Fruit fly (Drosophila melanogaster) whole organism, embryonic: ENCODE results near the gene HtrA2.

ENCODE experiments used
- ATbp ChIP-seq: fragments of 200-800 bp; sonication (Bioruptor generic); optimal IDR thresholded peaks from 2 replicates; lab custom pipeline; 2017; ENCODE audit warnings: missing biosample characterization, mild to moderate bottlenecking, missing genetic modification characterization, missing genetic modification reagents
- Abd-B ChIP-seq: fragments of 200-800 bp; sonication (Bioruptor generic); optimal IDR thresholded peaks from 2 replicates; lab custom pipeline; 2018; ENCODE audit warnings: missing biosample characterization, mild to moderate bottlenecking, missing genetic modification characterization, moderate library complexity
- CG10543 ChIP-seq: fragments of 200-800 bp; sonication (Bioruptor generic); optimal IDR thresholded peaks from 3 replicates; lab custom pipeline; 2017; ENCODE audit warnings: missing biosample characterization, mild to moderate bottlenecking, missing genetic modification characterization, moderate library complexity
- CG11247 ChIP-seq: fragments of 200-800 bp; sonication (Bioruptor generic); IDR thresholded peaks from 2 replicates; pipeline ENCODE4 v1.3.6; 2022; ENCODE audit warnings: missing biosample characterization, missing genetic modification characterization
- CG14050 ChIP-seq: fragments of 200-800 bp; sonication (Bioruptor generic); IDR thresholded peaks from 3 replicates; pipeline ENCODE4 v1.3.6; 2022; ENCODE audit warnings: missing biosample characterization, missing genetic modification characterization
- CG14710 ChIP-seq: fragments of 200-800 bp; sonication (Bioruptor generic); optimal IDR thresholded peaks from 3 replicates; lab custom pipeline; 2019; ENCODE audit warnings: missing biosample characterization, mild to moderate bottlenecking, missing genetic modification characterization, moderate library complexity
- CG14860 ChIP-seq: fragments of 200-800 bp; sonication (Bioruptor generic); IDR thresholded peaks from 3 replicates; pipeline ENCODE4 v1.3.6; 2022; ENCODE audit warnings: missing biosample characterization, missing genetic modification characterization; ENCODE audit not compliant: partially characterized antibody
- CG14965 ChIP-seq: fragments of 200-800 bp; sonication (Bioruptor generic); optimal IDR thresholded peaks from 2 replicates; lab custom pipeline; 2016; ENCODE audit warnings: missing biosample characterization, missing genetic modification characterization, borderline replicate concordance
- CG15011 ChIP-seq: fragments of 200-800 bp; sonication (Bioruptor generic); optimal IDR thresholded peaks from 3 replicates; lab custom pipeline; 2018; ENCODE audit warnings: missing biosample characterization, mild to moderate bottlenecking, missing genetic modification characterization
- CG15696 ChIP-seq: fragments of 200-800 bp; sonication (Bioruptor generic); optimal IDR thresholded peaks from 2 replicates; lab custom pipeline; 2019; ENCODE audit warnings: missing biosample characterization, mild to moderate bottlenecking, missing genetic modification characterization, moderate library complexity
- CG1603 ChIP-seq: fragments of 200-800 bp; sonication (Bioruptor generic); optimal IDR thresholded peaks from 2 replicates; lab custom pipeline; 2019; ENCODE audit warnings: missing biosample characterization, mild to moderate bottlenecking, missing genetic modification characterization, moderate library complexity
- CG17328 ChIP-seq: fragments of 200-800 bp; sonication (Bioruptor generic); IDR thresholded peaks from 2 replicates; pipeline ENCODE4 v1.3.6; 2022; ENCODE audit warnings: missing biosample characterization, missing genetic modification characterization
- CG17385 ChIP-seq: fragments of 200-800 bp; sonication (Bioruptor generic); optimal IDR thresholded peaks from 3 replicates; lab custom pipeline; 2018; ENCODE audit warnings: missing biosample characterization, mild to moderate bottlenecking, missing genetic modification characterization
- CG2199 ChIP-seq: fragments of 200-800 bp; sonication (Bioruptor generic); IDR thresholded peaks from 3 replicates; pipeline ENCODE4 v1.3.6; 2022; ENCODE audit warnings: missing biosample characterization, missing genetic modification characterization
- CG31441 ChIP-seq: fragments of 200-800 bp; sonication (Bioruptor generic); IDR thresholded peaks from 2 replicates; pipeline ENCODE4 v1.3.6; 2022; ENCODE audit warnings: missing biosample characterization, missing genetic modification characterization
- CG32532 ChIP-seq: fragments of 200-800 bp; sonication (Bioruptor generic); IDR thresholded peaks from 2 replicates; pipeline ENCODE4 v1.3.6; 2022; ENCODE audit warnings: missing biosample characterization, missing genetic modification characterization
- CG3726 ChIP-seq: fragments of 200-800 bp; sonication (Bioruptor generic); IDR thresholded peaks from 3 replicates; pipeline ENCODE4, ENCODE4 v1.3.6; 2022; ENCODE audit warnings: missing biosample characterization, missing genetic modification characterization
- CG5180 ChIP-seq: fragments of 200-800 bp; sonication (Bioruptor generic); optimal IDR thresholded peaks from 3 replicates; lab custom pipeline; 2017; ENCODE audit warnings: missing biosample characterization, missing genetic modification characterization, mild to moderate bottlenecking, moderate library complexity, missing genetic modification reagents
- CG6254 ChIP-seq: fragments of 200-800 bp; sonication (Bioruptor generic); optimal IDR thresholded peaks from 3 replicates; lab custom pipeline; 2017; ENCODE audit warnings: mild to moderate bottlenecking, missing biosample characterization, missing genetic modification reagents, missing genetic modification characterization
- CG7963 ChIP-seq: fragments of 200-800 bp; sonication (Bioruptor generic); IDR thresholded peaks from 3 replicates; pipeline ENCODE4 v1.3.6; 2022; ENCODE audit warnings: missing biosample characterization, missing genetic modification characterization; ENCODE audit not compliant: partially characterized antibody
- CG9876 ChIP-seq: fragments of 200-800 bp; sonication (Bioruptor generic); optimal IDR thresholded peaks from 2 replicates; lab custom pipeline; 2016; ENCODE audit warnings: missing biosample characterization, missing genetic modification characterization
- CHES-1-like ChIP-seq: fragments of 200-800 bp; sonication (Bioruptor generic); optimal IDR thresholded peaks from 2 replicates; lab custom pipeline; 2016; ENCODE audit warnings: missing biosample characterization, missing genetic modification characterization
- CoRest ChIP-seq: fragments of 200-800 bp; sonication (Bioruptor generic); optimal IDR thresholded peaks from 3 replicates; lab custom pipeline; 2018; ENCODE audit warnings: missing biosample characterization, mild to moderate bottlenecking, missing genetic modification characterization, moderate library complexity
- D19B ChIP-seq: fragments of 200-800 bp; sonication (Bioruptor generic); optimal IDR thresholded peaks from 2 replicates; lab custom pipeline; 2017; ENCODE audit warnings: missing biosample characterization, mild to moderate bottlenecking, missing genetic modification characterization
- Dp ChIP-seq: fragments of 200-800 bp; sonication (Bioruptor generic); optimal IDR thresholded peaks from 2 replicates; lab custom pipeline; 2018; ENCODE audit warnings: missing biosample characterization, mild to moderate bottlenecking, missing genetic modification characterization, moderate library complexity
- Fer3 ChIP-seq: fragments of 200-800 bp; sonication (Bioruptor generic); optimal IDR thresholded peaks from 2 replicates; lab custom pipeline; 2018; ENCODE audit warnings: missing biosample characterization, mild to moderate bottlenecking, missing genetic modification characterization, moderate library complexity
- HmgZ ChIP-seq: fragments of 200-800 bp; sonication (Bioruptor generic); optimal IDR thresholded peaks from 2 replicates; lab custom pipeline; 2018; ENCODE audit warnings: missing biosample characterization, mild to moderate bottlenecking, missing genetic modification characterization
- Kr ChIP-seq: fragments of 200-800 bp; sonication (Bioruptor generic); optimal IDR thresholded peaks from 2 replicates; lab custom pipeline; 2017; ENCODE audit warnings: missing biosample characterization, mild to moderate bottlenecking, missing genetic modification characterization
- Lim3 ChIP-seq: fragments of 200-800 bp; sonication (Bioruptor generic); IDR thresholded peaks from 2 replicates; pipeline ENCODE4 v1.3.6; 2022; ENCODE audit warnings: missing biosample characterization, missing genetic modification characterization
- Med ChIP-seq: fragments of 200-800 bp; sonication (Bioruptor generic); peaks from one replicate; lab custom pipeline; 2016; ENCODE audit warnings: missing biosample characterization, missing genetic modification characterization, mild to moderate bottlenecking, inconsistent platforms, moderate library complexity
- Nf-YA ChIP-seq: fragments of 200-800 bp; sonication (Bioruptor generic); IDR thresholded peaks from 2 replicates; pipeline ENCODE4 v1.3.6; 2022; ENCODE audit warnings: missing biosample characterization, missing genetic modification characterization
- Sry-β ChIP-seq: fragments of 200-800 bp; sonication (Bioruptor generic); optimal IDR thresholded peaks from 2 replicates; lab custom pipeline; 2018; ENCODE audit warnings: missing biosample characterization, mild to moderate bottlenecking, missing genetic modification characterization, moderate library complexity
- Sry-δ ChIP-seq: fragments of 200-800 bp; sonication (Bioruptor generic); optimal IDR thresholded peaks from 2 replicates; lab custom pipeline; 2016; ENCODE audit warnings: missing biosample characterization, missing genetic modification characterization
- Xbp1 ChIP-seq: fragments of 200-800 bp; sonication (Bioruptor generic); optimal IDR thresholded peaks from 3 replicates; lab custom pipeline; 2016; ENCODE audit warnings: missing biosample characterization, mild to moderate bottlenecking, missing genetic modification characterization
- al ChIP-seq: fragments of 200-800 bp; sonication (Bioruptor generic); IDR thresholded peaks from 2 replicates; pipeline ENCODE4 v1.3.6; 2022; ENCODE audit warnings: missing biosample characterization, missing genetic modification characterization
- aop ChIP-seq: fragments of 200-800 bp; sonication (Bioruptor generic); IDR thresholded peaks from 2 replicates; pipeline ENCODE4 v1.3.6; 2022; ENCODE audit warnings: missing biosample characterization, missing genetic modification characterization
- bbx ChIP-seq: fragments of 200-800 bp; sonication (Bioruptor generic); IDR thresholded peaks from 2 replicates; pipeline ENCODE4 v1.3.6; 2022; ENCODE audit warnings: missing biosample characterization, missing genetic modification characterization; ENCODE audit not compliant: partially characterized antibody
- cato ChIP-seq: fragments of 200-800 bp; sonication (Bioruptor generic); optimal IDR thresholded peaks from 2 replicates; lab custom pipeline; 2016; ENCODE audit warnings: missing biosample characterization, missing genetic modification characterization, borderline replicate concordance
- chinmo ChIP-seq: fragments of 200-800 bp; sonication (Bioruptor generic); IDR thresholded peaks from 4 replicates; pipeline ENCODE4 v1.3.6; 2022; ENCODE audit warnings: missing biosample characterization, missing genetic modification characterization; ENCODE audit not compliant: partially characterized antibody
- ems ChIP-seq: fragments of 200-800 bp; sonication (Bioruptor generic); optimal IDR thresholded peaks from 3 replicates; lab custom pipeline; 2016; ENCODE audit warnings: missing biosample characterization, missing genetic modification characterization
- fd64A ChIP-seq: fragments of 200-800 bp; sonication (Bioruptor generic); optimal IDR thresholded peaks from 3 replicates; lab custom pipeline; 2018; ENCODE audit warnings: missing biosample characterization, mild to moderate bottlenecking, missing genetic modification characterization
- gem ChIP-seq: fragments of 200-800 bp; sonication (Bioruptor generic); optimal IDR thresholded peaks from 2 replicates; lab custom pipeline; 2019; ENCODE audit warnings: missing biosample characterization, mild to moderate bottlenecking, missing genetic modification characterization, moderate library complexity
- gfzf ChIP-seq: fragments of 200-800 bp; sonication (Bioruptor generic); optimal IDR thresholded peaks from 2 replicates; lab custom pipeline; 2016; ENCODE audit warnings: missing biosample characterization, mild to moderate bottlenecking, missing genetic modification characterization, moderate library complexity
- h ChIP-seq: fragments of >200 bp; optimal IDR thresholded peaks from 2 replicates; lab custom pipeline; 2017
- nerfin-2 ChIP-seq: fragments of 200-800 bp; sonication (Bioruptor generic); IDR thresholded peaks from 2 replicates; pipeline ENCODE4 v1.3.6; 2022; ENCODE audit warnings: missing biosample characterization, missing genetic modification characterization; ENCODE audit not compliant: partially characterized antibody
- oc ChIP-seq: fragments of 200-800 bp; sonication (Bioruptor generic); optimal IDR thresholded peaks from 2 replicates; lab custom pipeline; 2018; ENCODE audit warnings: missing biosample characterization, mild to moderate bottlenecking, missing genetic modification characterization, moderate library complexity
- org-1 ChIP-seq: fragments of 200-800 bp; sonication (Bioruptor generic); optimal IDR thresholded peaks from 2 replicates; lab custom pipeline; 2017; ENCODE audit warnings: missing biosample characterization, missing genetic modification characterization
- repo ChIP-seq: fragments of 200-800 bp; sonication (Bioruptor generic); optimal IDR thresholded peaks from 2 replicates; lab custom pipeline; 2016; ENCODE audit warnings: missing biosample characterization, missing genetic modification characterization
- shn ChIP-seq: fragments of 200-800 bp; sonication (Bioruptor generic); optimal IDR thresholded peaks from 3 replicates; lab custom pipeline; 2016; ENCODE audit warnings: missing biosample characterization, missing genetic modification characterization
- yki ChIP-seq: fragments of >200 bp; optimal IDR thresholded peaks from 3 replicates; lab custom pipeline; 2018
- zen2 ChIP-seq: fragments of 200-800 bp; sonication (Bioruptor generic); IDR thresholded peaks from 3 replicates; pipeline ENCODE4 v1.3.6; 2022; ENCODE audit warnings: missing biosample characterization, missing genetic modification characterization; ENCODE audit not compliant: partially characterized antibody

Gene HtrA2

dm6 chr3R:14467231-14467846 is 44.2 kb downstream of the HtrA2 start (continued):
- TF ChIP-seq CG7963 (GFP tag; lab: Robert Waterston, UW) (no peak), CG1603 (tag; lab: Kevin White, UChicago) (peak; percentile 19), gfzf (GFP tag; lab: Kevin White, UChicago) (no peak), Xbp1 (GFP tag; lab: Kevin White, UChicago) (no peak), ems (no peak), gem (tag; lab: Kevin White, UChicago) (peak; percentile 8), ATbp (no peak), Abd-B (GFP tag; lab: Kevin White, UChicago) (no peak), oc (tag; lab: Kevin White, UChicago) (no peak), Sry-δ (GFP tag; lab: Kevin White, UChicago) (no peak), CG17385 (GFP tag; lab: Kevin White, UChicago) (no peak), chinmo (GFP tag; lab: Robert Waterston, UW) (no peak), CG6254 (GFP tag; lab: Kevin White, UChicago) (no peak), D19B (GFP tag; lab: Kevin White, UChicago) (no peak), CG14710 (peak; percentile 7), Dp (GFP tag; lab: Kevin White, UChicago) (no peak), CG32532 (GFP tag; lab: Robert Waterston, UW) (no peak), CG3726 (GFP tag; lab: Robert Waterston, UW) (no peak), CG15696 (no peak), CoRest (tag; lab: Kevin White, UChicago) (no peak), Kr (GFP tag; lab: Kevin White, UChicago) (no peak), CG10543 (GFP tag; lab: Kevin White, UChicago) (no peak), repo (GFP tag; lab: Kevin White, UChicago) (no peak), CG2199 (GFP tag; lab: Robert Waterston, UW) (peak; percentile 60; the same call in 1 of the 3 replicates), CG9876 (GFP tag; lab: Kevin White, UChicago) (no peak), CG14860 (GFP tag; lab: Robert Waterston, UW) (no peak), CG14050 (GFP tag; lab: Robert Waterston, UW) (no peak), h (lab: Kevin White, UChicago) (no peak), CG5180 (GFP tag; lab: Kevin White, UChicago) (no peak), CG15011 (GFP tag; lab: Kevin White, UChicago) (no peak), bbx (no peak), yki (no peak), CG14965 (GFP tag; lab: Kevin White, UChicago) (no peak), org-1 (GFP tag; lab: Kevin White, UChicago) (no peak)
- TF ChIP-seq, all 482 proteins: peak for 23

dm6 chr3R:14466312-14466711 is 45.2 kb downstream of the HtrA2 start:
- no peak for TF ChIP-seq CG31441 (GFP tag; lab: Robert Waterston, UW)
- no peak for TF ChIP-seq aop (GFP tag; lab: Robert Waterston, UW)
- no peak for TF ChIP-seq cato
- TF ChIP-seq HmgZ (tag; lab: Kevin White, UChicago): no peak
- TF ChIP-seq CG17328: no peak
- no peak for TF ChIP-seq Lim3 (GFP tag; lab: Robert Waterston, UW)
- no peak for TF ChIP-seq zen2 (GFP tag; lab: Robert Waterston, UW)
- no peak for TF ChIP-seq Sry-β (GFP tag; lab: Kevin White, UChicago)
- peak; percentile 23; the same call in 1 of the 2 replicates for TF ChIP-seq Nf-YA (GFP tag; lab: Robert Waterston, UW)
- no peak for TF ChIP-seq Fer3 (tag; lab: Kevin White, UChicago)
- TF ChIP-seq shn (GFP tag; lab: Kevin White, UChicago): no peak
- no peak for TF ChIP-seq CG1603 (tag; lab: Kevin White, UChicago)
- peak; percentile 45 for TF ChIP-seq Med (GFP tag; lab: Kevin White, UChicago)
- TF ChIP-seq CG11247: no peak
- TF ChIP-seq al (GFP tag; lab: Robert Waterston, UW): no peak
- TF ChIP-seq fd64A: no peak
- no peak for TF ChIP-seq CHES-1-like
- no peak for TF ChIP-seq nerfin-2 (GFP tag; lab: Robert Waterston, UW)
